Fruit fly (Drosophila melanogaster) whole organism, wandering third instar larva: Measurements from ENCODE around the gene CG4098.

Source experiments
- Hnf4 ChIP-seq: fragments of 200-800 bp; sonication (Bioruptor generic); optimal IDR thresholded peaks from 2 replicates; lab custom pipeline; 2016; ENCODE audit warnings: missing biosample characterization, mild to moderate bottlenecking, missing genetic modification characterization
- Myc ChIP-seq: fragments of >200 bp; optimal IDR thresholded peaks from 2 replicates; lab custom pipeline; 2017
- OdsH ChIP-seq: fragments of 200-800 bp; sonication (Bioruptor generic); optimal IDR thresholded peaks from 2 replicates; lab custom pipeline; 2016; ENCODE audit warnings: missing biosample characterization, mild to moderate bottlenecking, missing genetic modification characterization
- psq ChIP-seq: fragments of 200-800 bp; sonication (Bioruptor generic); optimal IDR thresholded peaks from 3 replicates; lab custom pipeline; 2017; ENCODE audit warnings: missing biosample characterization, mild to moderate bottlenecking, missing genetic modification characterization, moderate library complexity

DNA sequence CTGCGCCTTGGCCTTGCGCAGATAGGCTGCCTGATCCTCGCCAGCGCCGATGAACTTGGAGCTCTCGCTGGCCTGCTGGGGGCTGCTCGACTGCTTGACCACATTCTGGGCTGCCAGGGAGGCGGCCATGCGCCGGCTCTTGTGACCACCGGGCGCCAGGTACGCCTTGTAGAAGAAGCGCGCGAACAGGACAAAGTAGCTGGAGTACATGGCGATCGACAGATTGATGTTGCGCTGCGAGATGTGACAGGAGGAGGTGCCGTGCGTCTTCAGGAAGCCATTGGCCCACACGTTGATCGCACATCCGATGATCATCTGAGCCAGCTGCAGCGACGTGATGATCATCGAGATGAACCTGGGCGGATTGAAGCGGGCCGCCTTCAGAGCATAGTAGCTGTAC lies 40.9 kb upstream of the CG4098 start:
- no peak for TF ChIP-seq psq (GFP tag; lab: Kevin White, UChicago)
- no peak for TF ChIP-seq OdsH (GFP tag; lab: Kevin White, UChicago)
- TF ChIP-seq Hnf4 (GFP tag; lab: Kevin White, UChicago): no peak
- no peak for TF ChIP-seq Myc
